Worm (Caenorhabditis elegans) whole organism, L4 larva: Measurements from ENCODE around the gene scc-1.
A peak's percentile ranks its signal among the peaks of the same experiment; 100 is the strongest.

ENCODE experiments used
- F10B5.3 ChIP-seq: sonication (generic microtip); optimal IDR thresholded peaks from 2 replicates; lab custom pipeline; 2016; ENCODE audit warnings: mild to moderate bottlenecking, missing genetic modification characterization, missing compliant biosample characterization
- F44E2.7 ChIP-seq: fragments of 200-800 bp; sonication (Bioruptor generic); IDR thresholded peaks from 2 replicates; pipeline ENCODE4 v2.1.2; 2022; ENCODE audit warnings: missing genetic modification characterization, missing compliant biosample characterization
- R02D3.7 ChIP-seq: fragments of 150-350 bp; sonication (generic microtip); optimal IDR thresholded peaks from 3 replicates; lab custom pipeline; 2014; ENCODE audit warnings: missing biosample characterization, missing genetic modification characterization
- T20F7.1 ChIP-seq: fragments of 200-800 bp; sonication (Bioruptor generic); optimal IDR thresholded peaks from 2 replicates; lab custom pipeline; 2018; ENCODE audit warnings: mild to moderate bottlenecking, missing genetic modification characterization, missing compliant biosample characterization
- Y48G9A.11 ChIP-seq: fragments of 200-800 bp; sonication (Bioruptor generic); IDR thresholded peaks from 2 replicates; pipeline ENCODE4 v1.3.6; 2022; ENCODE audit warnings: missing genetic modification reagents, missing genetic modification characterization, missing compliant biosample characterization
- ama-1 ChIP-seq: fragments of 150-350 bp; optimal IDR thresholded peaks from 2 replicates; lab custom pipeline; 2014; ENCODE audit warnings: inconsistent platforms, mixed read lengths
- arid-1 ChIP-seq: fragments of 200-800 bp; sonication (Bioruptor generic); conservative IDR thresholded peaks from 2 replicates; pipeline ENCODE4 v1.3.6; 2022; ENCODE audit warnings: missing genetic modification reagents, missing genetic modification characterization, missing compliant biosample characterization
- attf-4 ChIP-seq: sonication (generic microtip); optimal IDR thresholded peaks from 3 replicates; lab custom pipeline; 2017; ENCODE audit warnings: missing biosample characterization, missing genetic modification characterization
- ceh-32 ChIP-seq: sonication (generic microtip); optimal IDR thresholded peaks from 2 replicates; lab custom pipeline; 2016; ENCODE audit warnings: mild to moderate bottlenecking, missing genetic modification characterization, missing compliant biosample characterization; ENCODE audit not compliant: poor library complexity
- daf-12 ChIP-seq: fragments of 150-350 bp; optimal IDR thresholded peaks from 2 replicates; lab custom pipeline; 2014; ENCODE audit warnings: missing biosample characterization, missing genetic modification reagents, missing genetic modification characterization
- daf-16 ChIP-seq, 3 experiments: sonication (generic microtip); optimal IDR thresholded peaks; 2 replicates each; lab custom pipeline; 2016 to 2017; ENCODE audit warnings: missing genetic modification characterization in 3 of 3, missing genetic modification reagents in 3 of 3, mild to moderate bottlenecking in 2 of 3, missing compliant biosample characterization in 2 of 3, missing biosample characterization in 1 of 3, moderate library complexity in 1 of 3
- daf-19 ChIP-seq: fragments of 200-800 bp; sonication (Bioruptor generic); conservative IDR thresholded peaks from 2 replicates; pipeline ENCODE4 v1.3.6; 2022; ENCODE audit warnings: missing genetic modification characterization, missing compliant biosample characterization
- dmd-6 ChIP-seq: fragments of 200-800 bp; sonication (Bioruptor generic); IDR thresholded peaks from 2 replicates; pipeline ENCODE4 v1.3.6; 2022; ENCODE audit warnings: missing genetic modification reagents, missing genetic modification characterization, missing compliant biosample characterization
- dmd-8 ChIP-seq: fragments of 200-800 bp; sonication (Bioruptor generic); IDR thresholded peaks from 2 replicates; pipeline ENCODE4 v1.3.6; 2022; ENCODE audit warnings: missing genetic modification characterization, missing compliant biosample characterization
- dve-1 ChIP-seq: sonication (generic microtip); optimal IDR thresholded peaks from 2 replicates; lab custom pipeline; 2017; ENCODE audit warnings: antibody characterized with exemption, mild to moderate bottlenecking, missing genetic modification characterization, missing compliant biosample characterization; ENCODE audit not compliant: insufficient read depth
- hlh-11 ChIP-seq: fragments of 200-800 bp; sonication (Bioruptor generic); optimal IDR thresholded peaks from 2 replicates; lab custom pipeline; 2018; ENCODE audit warnings: mild to moderate bottlenecking, missing genetic modification characterization, missing compliant biosample characterization
- hlh-30 ChIP-seq: sonication (generic microtip); optimal IDR thresholded peaks from 2 replicates; lab custom pipeline; 2017; ENCODE audit warnings: antibody characterized with exemption, mild to moderate bottlenecking, missing genetic modification characterization, missing compliant biosample characterization; ENCODE audit not compliant: insufficient read depth
- hmg-1.1 ChIP-seq: fragments of 200-800 bp; sonication (Bioruptor generic); IDR thresholded peaks from 2 replicates; pipeline ENCODE4 v1.3.6; 2022; ENCODE audit warnings: missing genetic modification reagents, missing genetic modification characterization, missing compliant biosample characterization
- lim-7 ChIP-seq: fragments of 200-800 bp; sonication (Bioruptor generic); IDR thresholded peaks from 2 replicates; pipeline ENCODE4 v1.3.6; 2022; ENCODE audit warnings: missing genetic modification characterization, missing compliant biosample characterization
- lin-38 ChIP-seq: fragments of 200-800 bp; sonication (Bioruptor generic); IDR thresholded peaks from 2 replicates; pipeline ENCODE4 v1.3.6; 2022; ENCODE audit warnings: missing genetic modification reagents, missing genetic modification characterization, missing compliant biosample characterization
- lin-39 ChIP-seq: fragments of 150-350 bp; optimal IDR thresholded peaks from 2 replicates; lab custom pipeline; 2014; ENCODE audit warnings: missing biosample characterization, missing genetic modification reagents, missing genetic modification characterization
- lsy-2 ChIP-seq, 2 experiments: fragments of 150-350 bp in 1 of 2; sonication (generic microtip) in 1 of 2; optimal IDR thresholded peaks; 2 replicates each; lab custom pipeline; 2014 to 2017; ENCODE audit warnings: missing biosample characterization in 2 of 2, missing genetic modification characterization in 2 of 2
- mdt-29 ChIP-seq: fragments of 200-800 bp; sonication (Bioruptor generic); IDR thresholded peaks from 2 replicates; pipeline ENCODE4 v1.3.6; 2022; ENCODE audit warnings: missing genetic modification reagents, missing genetic modification characterization, missing compliant biosample characterization
- nhr-102 ChIP-seq: sonication (generic microtip); optimal IDR thresholded peaks from 2 replicates; lab custom pipeline; 2016; ENCODE audit warnings: mild to moderate bottlenecking, missing genetic modification characterization, moderate library complexity, missing compliant biosample characterization
- nhr-111 ChIP-seq: fragments of 200-800 bp; sonication (Bioruptor generic); optimal IDR thresholded peaks from 2 replicates; lab custom pipeline; 2018; ENCODE audit warnings: mild to moderate bottlenecking, missing genetic modification characterization, missing compliant biosample characterization
- nhr-28 ChIP-seq: fragments of 150-350 bp; optimal IDR thresholded peaks from 2 replicates; lab custom pipeline; 2014; ENCODE audit warnings: missing biosample characterization, missing genetic modification characterization
- nhr-42 ChIP-seq: fragments of 200-800 bp; sonication (Bioruptor generic); IDR thresholded peaks from 2 replicates; pipeline ENCODE4 v1.3.6; 2022; ENCODE audit warnings: missing genetic modification characterization, missing compliant biosample characterization
- nhr-48 ChIP-seq: sonication (generic microtip); optimal IDR thresholded peaks from 2 replicates; lab custom pipeline; 2016; ENCODE audit warnings: mild to moderate bottlenecking, missing genetic modification characterization, missing compliant biosample characterization
- nhr-76 ChIP-seq: fragments of 150-350 bp; optimal IDR thresholded peaks from 2 replicates; lab custom pipeline; 2014; ENCODE audit warnings: missing biosample characterization, missing genetic modification characterization
- pqm-1 ChIP-seq: sonication (generic microtip); optimal IDR thresholded peaks from 2 replicates; lab custom pipeline; 2017; ENCODE audit warnings: missing biosample characterization, missing genetic modification characterization
- rbr-2 ChIP-seq: sonication (generic microtip); optimal IDR thresholded peaks from 2 replicates; lab custom pipeline; 2016; ENCODE audit warnings: missing genotype, missing genetic modification characterization, missing compliant biosample characterization
- saeg-2 ChIP-seq: fragments of 200-800 bp; sonication (Bioruptor generic); IDR thresholded peaks from 2 replicates; pipeline ENCODE4 v1.3.6; 2022; ENCODE audit warnings: missing genetic modification reagents, missing genetic modification characterization, missing compliant biosample characterization
- snpc-4 ChIP-seq: fragments of 150-350 bp; optimal IDR thresholded peaks from 2 replicates; lab custom pipeline; 2014; ENCODE audit warnings: missing biosample characterization, missing genetic modification characterization
- spr-1 ChIP-seq: sonication (generic microtip); optimal IDR thresholded peaks from 2 replicates; lab custom pipeline; 2016; ENCODE audit warnings: mild to moderate bottlenecking, missing genetic modification characterization, missing compliant biosample characterization
- spr-3 ChIP-seq: fragments of 200-800 bp; sonication (Bioruptor generic); optimal IDR thresholded peaks from 2 replicates; lab custom pipeline; 2018; ENCODE audit warnings: mild to moderate bottlenecking, missing genetic modification characterization, missing compliant biosample characterization
- unc-130 ChIP-seq: sonication (generic microtip); optimal IDR thresholded peaks from 2 replicates; lab custom pipeline; 2016; ENCODE audit warnings: missing genetic modification reagents, missing genetic modification characterization, missing compliant biosample characterization
- unc-62 ChIP-seq, 3 experiments: fragments of 150-350 bp in 1 of 3; sonication (generic microtip); optimal IDR thresholded peaks in 2 of 3; peaks in 1 of 3; 1 replicate in 1 of 3; 2 replicates in 2 of 3; lab custom pipeline; 2014 to 2017; ENCODE audit warnings: missing biosample characterization in 3 of 3, missing genetic modification characterization in 3 of 3, missing genetic modification reagents in 3 of 3, missing genotype in 1 of 3
- vab-7 ChIP-seq: fragments of 200-800 bp; sonication (Bioruptor generic); IDR thresholded peaks from 2 replicates; pipeline ENCODE4 v1.3.6; 2022; ENCODE audit warnings: missing genetic modification reagents, missing genetic modification characterization, missing compliant biosample characterization
- zip-11 ChIP-seq: fragments of 200-800 bp; sonication (Bioruptor generic); IDR thresholded peaks from 2 replicates; pipeline ENCODE4 v1.3.6; 2022; ENCODE audit warnings: missing genetic modification characterization, missing compliant biosample characterization
- zip-2 ChIP-seq: fragments of 150-350 bp; optimal IDR thresholded peaks from 2 replicates; lab custom pipeline; 2014; ENCODE audit warnings: missing biosample characterization, missing genetic modification characterization
- ztf-11 ChIP-seq: fragments of 150-350 bp; optimal IDR thresholded peaks from 2 replicates; lab custom pipeline; 2014; ENCODE audit warnings: missing biosample characterization, missing genetic modification characterization
- ztf-7 ChIP-seq: fragments of 150-350 bp; optimal IDR thresholded peaks from 2 replicates; lab custom pipeline; 2014; ENCODE audit warnings: missing biosample characterization, missing genetic modification characterization

The scc-1 gene

DNA sequence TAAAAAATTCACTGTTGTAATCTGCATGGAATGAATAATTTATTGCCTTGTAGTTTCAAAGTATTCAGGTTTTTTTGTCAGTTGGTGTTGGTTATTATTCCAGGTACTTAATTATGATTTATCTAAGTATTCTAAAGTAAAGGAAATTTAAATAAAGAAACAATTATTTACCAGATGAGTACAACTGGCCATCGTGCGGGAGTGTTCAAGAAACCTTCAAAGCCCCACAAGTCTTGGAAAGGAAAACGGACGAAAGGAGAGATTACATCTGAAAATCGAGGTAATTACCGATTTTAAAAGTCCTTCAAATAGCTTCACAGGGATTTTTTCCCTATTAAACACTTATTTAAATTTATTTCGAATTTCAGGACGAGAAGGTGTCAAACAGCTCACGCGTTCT, 11.6 kb downstream of the scc-1 start, which contains the start of gene tag-151:
Gene tag-151 (plus strand): TSS at position 158 of the 400 bp plus-strand sequence.
- TF ChIP-seq F10B5.3 (tag; lab: Kevin White, UChicago) (peak; percentile 54), lim-7 (GFP tag; lab: Robert Waterston, UW) (0 out of 2 replicates have a peak, but pooled peaks have one; percentile 22), daf-16 (GFP tag; optimal IDR thresholded peaks at IDR 0.05; lab: Kevin White, UChicago) (peak in 1 of 2 experiments; percentile 54), daf-16 (tag; optimal IDR thresholded peaks at IDR 0.05; lab: Kevin White, UChicago) (no peak), F44E2.7 (no peak), spr-1 (tag; lab: Kevin White, UChicago) (peak; percentile 36), R02D3.7 (tag; lab: Kevin White, UChicago) (no peak), lin-38 (peak; percentile 65), saeg-2 (GFP tag; lab: Robert Waterston, UW) (0 out of 2 replicates have a peak, but pooled peaks have one; percentile 25), unc-62 (GFP tag; optimal IDR thresholded peaks at IDR 0.05 in 1 of 2; lab: Kevin White, UChicago) (no peak), unc-62 (tag; optimal IDR thresholded peaks at IDR 0.05; lab: Kevin White, UChicago) (no peak), dve-1 (peak; percentile 3), unc-130 (GFP tag; lab: Kevin White, UChicago) (no peak), mdt-29 (GFP tag; lab: Robert Waterston, UW) (no peak), Y48G9A.11 (peak; percentile 24; the same call in 1 of the 2 replicates), zip-11 (GFP tag; lab: Robert Waterston, UW) (no peak), arid-1 (GFP tag; lab: Robert Waterston, UW) (peak; percentile 56; the same call in 1 of the 2 replicates), lsy-2 (tag; optimal IDR thresholded peaks at IDR 0.05; lab: Kevin White, UChicago) (peak in 1 of 2 experiments; percentile 41), dmd-8 (GFP tag; lab: Robert Waterston, UW) (no peak), zip-2 (tag; lab: Kevin White, UChicago) (peak; percentile 54), T20F7.1 (no peak), nhr-48 (tag; lab: Kevin White, UChicago) (peak; percentile 16), nhr-102 (peak; percentile 77), ztf-7 (tag; lab: Kevin White, UChicago) (no peak), snpc-4 (no peak), spr-3 (peak; percentile 58)
- TF ChIP-seq, all 104 proteins: peak for 14

- no peak for TF ChIP-seq lin-38
- peak in 1 of 2 experiments; percentile 96 for TF ChIP-seq unc-62 (GFP tag; optimal IDR thresholded peaks at IDR 0.05 in 1 of 2; lab: Kevin White, UChicago)
- TF ChIP-seq unc-62 (tag; optimal IDR thresholded peaks at IDR 0.05; lab: Kevin White, UChicago): no peak
- no peak for TF ChIP-seq ama-1 (lab: Kevin White, UChicago)
These were observed 12.3 kb downstream of the scc-1 start for ce11 chrII:4710813-4711212.

ce11 chrII:4715676-4716075, 17.2 kb downstream of the scc-1 start, which contains the start of gene F41C3.8:
Gene F41C3.8 (plus strand): TSS chrII:4716046.
- no peak for TF ChIP-seq hmg-1.1 (GFP tag; lab: Robert Waterston, UW)
- no peak for TF ChIP-seq lim-7 (GFP tag; lab: Robert Waterston, UW)
- TF ChIP-seq daf-19 (GFP tag; lab: Robert Waterston, UW): no peak
- no peak for TF ChIP-seq vab-7 (GFP tag; lab: Robert Waterston, UW)
- TF ChIP-seq attf-4 (tag; lab: Kevin White, UChicago): no peak
- peak; percentile 80 for TF ChIP-seq nhr-28
- no peak for TF ChIP-seq ztf-11 (tag; lab: Kevin White, UChicago)
- TF ChIP-seq nhr-76 (tag; lab: Kevin White, UChicago): no peak
- peak; percentile 30 for TF ChIP-seq hlh-30
- TF ChIP-seq daf-12 (tag; lab: Kevin White, UChicago): no peak
- TF ChIP-seq pqm-1 (tag; lab: Kevin White, UChicago): peak; percentile 75
- TF ChIP-seq dve-1: peak; percentile 13
- no peak for TF ChIP-seq lin-39 (tag; lab: Kevin White, UChicago)
- no peak for TF ChIP-seq ceh-32 (tag; lab: Kevin White, UChicago)
- peak; percentile 42; the same call in 1 of the 2 replicates for TF ChIP-seq dmd-6 (GFP tag; lab: Robert Waterston, UW)
- TF ChIP-seq nhr-42 (GFP tag; lab: Robert Waterston, UW): no peak
- no peak for TF ChIP-seq rbr-2
- TF ChIP-seq hlh-11 (tag; lab: Kevin White, UChicago): peak; percentile 20
- TF ChIP-seq daf-16 (GFP tag; optimal IDR thresholded peaks at IDR 0.05; lab: Kevin White, UChicago): no peak
- TF ChIP-seq daf-16 (tag; optimal IDR thresholded peaks at IDR 0.05; lab: Kevin White, UChicago): peak; percentile 27
- TF ChIP-seq nhr-111: no peak
